Fruit fly (Drosophila melanogaster) whole organism, embryonic: Measurements from ENCODE around the gene CG10598.

Experiments used
- CG10321 ChIP-seq: fragments of 200-800 bp; sonication (Bioruptor generic); IDR thresholded peaks from 2 replicates; pipeline ENCODE4 v1.3.6; 2022; ENCODE audit warnings: missing biosample characterization, missing genetic modification characterization
- CG11085 ChIP-seq: fragments of 200-800 bp; sonication (Bioruptor generic); IDR thresholded peaks from 2 replicates; pipeline ENCODE4 v1.3.6; 2022; ENCODE audit warnings: missing biosample characterization, missing genetic modification characterization
- CG13624 ChIP-seq: fragments of 200-800 bp; sonication (Bioruptor generic); optimal IDR thresholded peaks from 2 replicates; lab custom pipeline; 2016; ENCODE audit warnings: missing biosample characterization, missing genetic modification characterization
- ERR ChIP-seq: fragments of 200-800 bp; sonication (Bioruptor generic); optimal IDR thresholded peaks from 2 replicates; lab custom pipeline; 2016; ENCODE audit warnings: missing biosample characterization, missing genetic modification characterization
- HmgD ChIP-seq: fragments of 200-800 bp; sonication (Bioruptor generic); optimal IDR thresholded peaks from 3 replicates; lab custom pipeline; 2016; ENCODE audit warnings: missing biosample characterization, missing genetic modification characterization
- Tbp ChIP-seq: fragments of >200 bp; optimal IDR thresholded peaks from 2 replicates; lab custom pipeline; 2018; ENCODE audit warnings: missing biosample characterization, missing genetic modification characterization
- cad ChIP-seq: fragments of >200 bp; optimal IDR thresholded peaks from 2 replicates; lab custom pipeline; 2017; ENCODE audit warnings: missing biosample characterization, missing genetic modification characterization
- caup ChIP-seq: fragments of 200-800 bp; sonication (Bioruptor generic); optimal IDR thresholded peaks from 3 replicates; lab custom pipeline; 2017; ENCODE audit warnings: missing biosample characterization, mild to moderate bottlenecking, missing genetic modification characterization, moderate library complexity; ENCODE audit not compliant: severe bottlenecking
- dan ChIP-seq: fragments of 200-800 bp; sonication (Bioruptor generic); IDR thresholded peaks from 2 replicates; pipeline ENCODE4 v1.3.6; 2022; ENCODE audit warnings: missing biosample characterization, missing genetic modification characterization
- exex ChIP-seq: fragments of 200-800 bp; sonication (Bioruptor generic); optimal IDR thresholded peaks from 4 replicates; lab custom pipeline; 2018; ENCODE audit warnings: missing biosample characterization, mild to moderate bottlenecking, missing genetic modification characterization, moderate library complexity
- run ChIP-seq: fragments of 200-800 bp; sonication (Bioruptor generic); optimal IDR thresholded peaks from 3 replicates; lab custom pipeline; 2018; ENCODE audit warnings: missing biosample characterization, mild to moderate bottlenecking, missing genetic modification characterization
- unc-4 ChIP-seq: fragments of 200-800 bp; sonication (Bioruptor generic); IDR thresholded peaks from 2 replicates; pipeline ENCODE4 v1.3.6; 2022; ENCODE audit warnings: missing biosample characterization, missing genetic modification characterization; ENCODE audit not compliant: partially characterized antibody
- usp ChIP-seq: fragments of >200 bp; optimal IDR thresholded peaks from 2 replicates; lab custom pipeline; 2017; ENCODE audit warnings: missing biosample characterization, missing genetic modification characterization

- no peak for TF ChIP-seq CG11085 (GFP tag; lab: Robert Waterston, UW)
- TF ChIP-seq exex: no peak
- TF ChIP-seq unc-4 (GFP tag; lab: Robert Waterston, UW): no peak
- TF ChIP-seq caup (GFP tag; lab: Kevin White, UChicago): no peak
- no peak for TF ChIP-seq Tbp (GFP tag; lab: Kevin White, UChicago)
- TF ChIP-seq ERR (GFP tag; lab: Kevin White, UChicago): no peak
- TF ChIP-seq CG13624 (GFP tag; lab: Kevin White, UChicago): no peak
- TF ChIP-seq dan (GFP tag; lab: Robert Waterston, UW): no peak
- TF ChIP-seq usp (GFP tag; lab: Kevin White, UChicago): no peak
- no peak for TF ChIP-seq CG10321 (GFP tag; lab: Robert Waterston, UW)
- TF ChIP-seq HmgD (GFP tag; lab: Kevin White, UChicago): no peak
- no peak for TF ChIP-seq cad (GFP tag; lab: Kevin White, UChicago)
- no peak for TF ChIP-seq run (tag; lab: Kevin White, UChicago)
Observed at dm6 chrX:17226681-17227019, at the start of gene CG10598.
